Fruit fly (Drosophila melanogaster) Kc167 (cell line): Measurements from ENCODE around the gene CG12347.

ENCODE experiments used
- h ChIP-seq: fragments of >200 bp; optimal IDR thresholded peaks from 3 replicates; lab custom pipeline; 2018; ENCODE audit warnings: missing external identifiers
- ttk ChIP-seq: sonication (Bioruptor generic); optimal IDR thresholded peaks from 2 replicates; lab custom pipeline; 2017; ENCODE audit warnings: missing external identifiers

- TF ChIP-seq ttk (no peak), h (lab: Kevin White, UChicago) (no peak)
Observed at dm6 chr3R:17919108-17919882, 13.1 kb downstream of the CG12347 start, which contains the start of gene cpo.
